Worm (Caenorhabditis elegans): ENCODE results near the gene F47E1.4.

DNA sequence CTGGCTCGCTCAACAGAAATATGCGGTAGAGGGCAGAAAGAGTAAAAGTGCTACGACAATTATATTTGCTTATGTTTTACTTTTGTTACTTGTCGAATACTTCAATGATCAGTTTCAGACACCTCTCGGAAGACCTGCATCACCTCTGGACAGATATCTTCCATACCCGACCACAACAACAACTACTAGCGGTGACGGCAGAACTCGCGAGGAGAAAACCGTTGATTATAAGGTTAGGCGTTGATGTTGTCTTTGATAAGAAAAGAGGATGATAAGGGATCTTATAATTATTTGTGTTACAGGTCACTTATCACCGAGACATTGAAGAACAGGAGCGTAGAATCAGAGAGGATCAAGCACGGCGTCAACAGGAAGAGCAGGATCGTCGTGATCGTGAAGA, 42.5 kb downstream of the F47E1.4 start:
- TF ChIP-seq ets-4 (tag; optimal IDR thresholded peaks at IDR 0.05), result no peak
- no peak for TF ChIP-seq ceh-30 (tag; optimal IDR thresholded peaks at IDR 0.05)
- TF ChIP-seq gmeb-2 (tag; optimal IDR thresholded peaks at IDR 0.05), result no peak
- TF ChIP-seq ceh-2 (tag; optimal IDR thresholded peaks at IDR 0.05), result no peak
- TF ChIP-seq npax-4 (tag; optimal IDR thresholded peaks at IDR 0.05), result no peak

Measured in whole organism, late embryonic.